Fruit fly (Drosophila melanogaster): ENCODE measurements around the gene CG32536.

CG32536 gene

DNA sequence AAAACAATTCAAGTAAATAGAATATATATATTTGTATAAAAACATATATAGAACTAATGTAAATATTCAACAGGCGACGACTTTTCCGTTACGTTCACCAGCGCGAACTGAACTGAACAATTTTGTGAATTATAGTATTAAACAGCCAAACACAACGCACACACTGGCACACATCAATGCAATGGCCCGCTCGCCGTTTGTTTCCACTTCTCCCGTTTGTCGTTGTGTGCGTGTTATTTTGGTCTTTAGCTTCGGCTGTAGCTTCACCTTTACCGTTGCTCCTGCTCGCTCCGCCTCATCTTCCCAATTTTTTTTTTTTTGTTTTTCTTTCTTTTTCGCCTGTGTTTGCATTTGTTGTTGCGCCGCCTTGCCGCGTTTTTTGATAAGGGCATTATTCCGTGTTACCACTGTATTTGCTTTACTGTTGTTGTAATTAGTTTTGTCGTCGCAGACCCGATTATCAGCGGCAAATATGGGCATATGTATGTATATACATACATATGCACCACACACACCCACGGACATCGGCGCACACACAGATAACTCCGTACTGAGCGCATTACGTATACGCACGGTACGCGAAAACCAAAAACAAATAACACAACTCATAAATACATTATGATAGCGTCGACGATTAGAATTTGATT, 31.2 kb upstream of the CG32536 start, which contains the start of gene CG8051 (continued):
- no peak for TF ChIP-seq az2 (GFP tag; optimal IDR thresholded peaks at IDR 0.05)
- TF ChIP-seq CG15479 (GFP tag; optimal IDR thresholded peaks at IDR 0.05): peak; percentile 68
- TF ChIP-seq CG3407 (GFP tag; optimal IDR thresholded peaks at IDR 0.05): no peak
- TF ChIP-seq Ada2b (GFP tag; IDR thresholded peaks at IDR 0.05): no peak
- TF ChIP-seq CG12744 (GFP tag; optimal IDR thresholded peaks at IDR 0.05): no peak
- TF ChIP-seq Blimp-1 (GFP tag; optimal IDR thresholded peaks at IDR 0.05): peak; percentile 5
- TF ChIP-seq chn (GFP tag; optimal IDR thresholded peaks at IDR 0.05): peak; percentile 13
- peak; percentile 10 for TF ChIP-seq D19A (tag; optimal IDR thresholded peaks at IDR 0.05)
- no peak for TF ChIP-seq CG9797 (GFP tag; optimal IDR thresholded peaks at IDR 0.05)
- TF ChIP-seq lmd (GFP tag; IDR thresholded peaks at IDR 0.05): no peak
- no peak for TF ChIP-seq CG3726 (GFP tag; IDR thresholded peaks at IDR 0.05)
- TF ChIP-seq tna (GFP tag; IDR thresholded peaks at IDR 0.05; ENCODE audit: partially characterized antibody): no peak
- no peak for TF ChIP-seq CoRest (tag; optimal IDR thresholded peaks at IDR 0.05)
- no peak for TF ChIP-seq CG17328 (GFP tag; IDR thresholded peaks at IDR 0.05)
- no peak for TF ChIP-seq CG10959 (GFP tag; IDR thresholded peaks at IDR 0.05)
- no peak for TF ChIP-seq scrt (GFP tag; optimal IDR thresholded peaks at IDR 0.05)
- no peak for TF ChIP-seq sr (GFP tag; IDR thresholded peaks at IDR 0.05)
- peak; percentile 52 for TF ChIP-seq NC2α (GFP tag; optimal IDR thresholded peaks at IDR 0.05)
- TF ChIP-seq gcm (GFP tag; optimal IDR thresholded peaks at IDR 0.05): no peak
- no peak for TF ChIP-seq Poxn (GFP tag; IDR thresholded peaks at IDR 0.05)
- TF ChIP-seq CG9876 (GFP tag; optimal IDR thresholded peaks at IDR 0.05): no peak
- no peak for TF ChIP-seq pb (GFP tag; optimal IDR thresholded peaks at IDR 0.05)
- TF ChIP-seq B-H1 (GFP tag; IDR thresholded peaks at IDR 0.05): no peak
- TF ChIP-seq ham (GFP tag; IDR thresholded peaks at IDR 0.05): no peak
- TF ChIP-seq HLH54F (GFP tag; optimal IDR thresholded peaks at IDR 0.05): no peak
- TF ChIP-seq nom (GFP tag; optimal IDR thresholded peaks at IDR 0.05): no peak
- TF ChIP-seq prd (optimal IDR thresholded peaks at IDR 0.05): no peak
- 0 out of 3 replicates have a peak, but pooled peaks have one; percentile 16 for TF ChIP-seq prd (GFP tag; IDR thresholded peaks at IDR 0.05)
- TF ChIP-seq ap (GFP tag; IDR thresholded peaks at IDR 0.05): no peak
- peak; percentile 33 for TF ChIP-seq psq (GFP tag; optimal IDR thresholded peaks at IDR 0.05)
- peak; percentile 54 for TF ChIP-seq CG7987 (GFP tag; optimal IDR thresholded peaks at IDR 0.05)
- TF ChIP-seq CG14050 (GFP tag; IDR thresholded peaks at IDR 0.05): no peak
- no peak for TF ChIP-seq CG14710 (tag; optimal IDR thresholded peaks at IDR 0.05)
- no peak for TF ChIP-seq Gsc (GFP tag; IDR thresholded peaks at IDR 0.05)
- no peak for TF ChIP-seq Sry-β (GFP tag; optimal IDR thresholded peaks at IDR 0.05)
- TF ChIP-seq Vsx1 (GFP tag; optimal IDR thresholded peaks at IDR 0.05): peak; percentile 27
- peak; percentile 23 for TF ChIP-seq twi (tag; optimal IDR thresholded peaks at IDR 0.05)
- no peak for TF ChIP-seq pros (GFP tag; optimal IDR thresholded peaks at IDR 0.05)
- TF ChIP-seq CG7271 (tag; optimal IDR thresholded peaks at IDR 0.05): no peak
- TF ChIP-seq CG1832 (GFP tag; optimal IDR thresholded peaks at IDR 0.05): no peak
- TF ChIP-seq CG17359 (tag; optimal IDR thresholded peaks at IDR 0.05): peak; percentile 91
- no peak for TF ChIP-seq Max (GFP tag; optimal IDR thresholded peaks at IDR 0.05)
- TF ChIP-seq CG4424 (GFP tag; optimal IDR thresholded peaks at IDR 0.05): no peak
- no peak for TF ChIP-seq CG9727 (GFP tag; optimal IDR thresholded peaks at IDR 0.05)
- no peak for TF ChIP-seq Nf-YB (GFP tag; optimal IDR thresholded peaks at IDR 0.05)
- no peak for TF ChIP-seq CG18764 (GFP tag; optimal IDR thresholded peaks at IDR 0.05)
- TF ChIP-seq CG17612 (GFP tag; IDR thresholded peaks at IDR 0.05): no peak
- TF ChIP-seq h (optimal IDR thresholded peaks at IDR 0.05): no peak
- no peak for TF ChIP-seq Bdp1 (GFP tag; optimal IDR thresholded peaks at IDR 0.05)
- TF ChIP-seq cas (GFP tag; IDR thresholded peaks at IDR 0.05): no peak
- no peak for TF ChIP-seq hb (GFP tag; IDR thresholded peaks at IDR 0.05; ENCODE audit: partially characterized antibody)

Measured in whole organism, embryonic.